Fruit fly (Drosophila melanogaster) whole organism: ENCODE data around the gene CG7201.

Experiments used
- CG8478 ChIP-seq: fragments of >200 bp; optimal IDR thresholded peaks from 2 replicates; lab custom pipeline; 2018; ENCODE audit warnings: inconsistent platforms
- Dll ChIP-seq: fragments of >200 bp; optimal IDR thresholded peaks from 2 replicates; lab custom pipeline; 2017
- EcR ChIP-seq, 2 experiments: fragments of >200 bp; optimal IDR thresholded peaks; 2 replicates each; lab custom pipeline; 2017; ENCODE audit warnings: missing biosample characterization in 2 of 2, missing genetic modification characterization in 2 of 2, missing genetic modification reagents in 2 of 2
- pan ChIP-seq: fragments of >200 bp; optimal IDR thresholded peaks from 2 replicates; lab custom pipeline; 2017
- psq ChIP-seq: fragments of >200 bp; optimal IDR thresholded peaks from 2 replicates; lab custom pipeline; 2017
- usp ChIP-seq: fragments of >200 bp; optimal IDR thresholded peaks from 2 replicates; lab custom pipeline; 2017; ENCODE audit warnings: missing biosample characterization, missing genetic modification characterization, mixed read lengths

DNA sequence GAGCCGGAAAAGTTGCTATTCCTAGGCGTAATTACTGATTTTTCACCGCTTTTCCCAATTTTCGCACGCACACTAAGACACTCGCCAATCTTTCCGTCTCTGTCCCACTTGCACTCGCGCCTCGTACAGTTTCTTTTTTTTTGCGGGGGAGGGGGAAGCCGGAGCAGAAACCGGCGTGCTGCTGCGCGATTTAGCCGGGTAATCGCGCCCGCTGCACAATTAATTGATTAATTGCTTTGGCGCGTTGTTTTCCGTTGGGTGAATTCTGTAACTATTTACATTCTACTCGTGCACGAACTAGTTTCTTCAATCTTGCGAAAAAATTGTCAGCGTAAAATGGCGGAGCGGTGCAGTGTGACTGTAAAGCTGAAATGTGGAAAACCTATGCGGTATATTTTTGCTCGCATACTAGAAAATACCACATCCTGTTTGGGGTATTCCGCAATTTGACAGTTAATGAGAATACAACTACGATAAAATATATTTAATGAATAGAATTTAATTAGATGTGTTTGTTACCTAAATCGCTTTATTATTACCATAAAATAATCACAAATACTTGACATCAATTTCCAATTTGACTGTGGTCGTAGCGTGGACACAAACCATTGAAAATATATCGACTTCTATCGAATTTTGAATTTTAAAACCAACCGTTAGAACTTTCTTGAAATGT lies 20.2 kb upstream of the CG7201 start, which contains the start of gene Cpsf6:
- TF ChIP-seq pan (lab: Kevin White, UChicago), result no peak
- TF ChIP-seq usp, result no peak
- no peak for TF ChIP-seq psq (lab: Kevin White, UChicago)
- no peak for TF ChIP-seq EcR (GFP tag; optimal IDR thresholded peaks at IDR 0.05; lab: Kevin White, UChicago)
- TF ChIP-seq Dll (lab: Kevin White, UChicago), result no peak
- peak; percentile 65 for TF ChIP-seq CG8478
